Fruit fly (Drosophila melanogaster) whole organism: ENCODE measurements around the gene CG14864.

ENCODE experiments used
- pan ChIP-seq: fragments of >200 bp; optimal IDR thresholded peaks from 2 replicates; lab custom pipeline; 2017
- psq ChIP-seq: fragments of >200 bp; optimal IDR thresholded peaks from 2 replicates; lab custom pipeline; 2017
- usp ChIP-seq: fragments of >200 bp; optimal IDR thresholded peaks from 2 replicates; lab custom pipeline; 2017; ENCODE audit warnings: missing biosample characterization, missing genetic modification characterization, mixed read lengths

dm6 chr3R:15286024-15286692 is 17.8 kb upstream of the CG14864 start:
- TF ChIP-seq psq (no peak), usp (GFP tag; lab: Kevin White, UChicago) (no peak), pan (lab: Kevin White, UChicago) (no peak)
